Worm (Caenorhabditis elegans) whole organism, L4 larva: ENCODE data around the gene morc-1.

Source experiments
- D1046.2 ChIP-seq: fragments of 200-800 bp; sonication (Bioruptor generic); IDR thresholded peaks from 2 replicates; pipeline ENCODE4 v1.3.6; 2022; ENCODE audit warnings: missing genetic modification characterization, missing compliant biosample characterization
- F10B5.3 ChIP-seq: sonication (generic microtip); optimal IDR thresholded peaks from 2 replicates; lab custom pipeline; 2016; ENCODE audit warnings: mild to moderate bottlenecking, missing genetic modification characterization, missing compliant biosample characterization
- F26F4.8 ChIP-seq: fragments of 200-800 bp; sonication (Bioruptor generic); conservative IDR thresholded peaks from 2 replicates; pipeline ENCODE4 v1.3.6; 2022; ENCODE audit warnings: missing genetic modification characterization, missing compliant biosample characterization
- F37D6.2 ChIP-seq: sonication (generic microtip); optimal IDR thresholded peaks from 2 replicates; lab custom pipeline; 2016; ENCODE audit warnings: mild to moderate bottlenecking, missing genetic modification characterization, missing compliant biosample characterization
- F49E8.2 ChIP-seq: sonication (generic microtip); optimal IDR thresholded peaks from 2 replicates; lab custom pipeline; 2016; ENCODE audit warnings: missing compliant biosample characterization, mild to moderate bottlenecking, missing genetic modification characterization, borderline replicate concordance
- T26A8.4 ChIP-seq: fragments of 200-800 bp; sonication (Bioruptor generic); IDR thresholded peaks from 2 replicates; pipeline ENCODE4 v1.3.6; 2022; ENCODE audit warnings: missing genetic modification characterization, missing compliant biosample characterization
- Y105C5A.15 ChIP-seq: fragments of 200-800 bp; sonication (Bioruptor generic); IDR thresholded peaks from 2 replicates; pipeline ENCODE4 v1.3.6; 2022; ENCODE audit warnings: missing genetic modification characterization, missing compliant biosample characterization
- Y48G9A.11 ChIP-seq: fragments of 200-800 bp; sonication (Bioruptor generic); IDR thresholded peaks from 2 replicates; pipeline ENCODE4 v1.3.6; 2022; ENCODE audit warnings: missing genetic modification reagents, missing genetic modification characterization, missing compliant biosample characterization
- aha-1 ChIP-seq: fragments of 150-350 bp; peaks from one replicate; lab custom pipeline; 2014; ENCODE audit warnings: missing biosample characterization, missing genetic modification characterization
- ctbp-1 ChIP-seq: fragments of 200-800 bp; sonication (Bioruptor generic); IDR thresholded peaks from 2 replicates; pipeline ENCODE4 v1.3.6; 2022; ENCODE audit warnings: missing genetic modification reagents, missing genetic modification characterization, missing compliant biosample characterization
- dmd-6 ChIP-seq: fragments of 200-800 bp; sonication (Bioruptor generic); IDR thresholded peaks from 2 replicates; pipeline ENCODE4 v1.3.6; 2022; ENCODE audit warnings: missing genetic modification reagents, missing genetic modification characterization, missing compliant biosample characterization
- dmd-8 ChIP-seq: fragments of 200-800 bp; sonication (Bioruptor generic); IDR thresholded peaks from 2 replicates; pipeline ENCODE4 v1.3.6; 2022; ENCODE audit warnings: missing genetic modification characterization, missing compliant biosample characterization
- dmd-9 ChIP-seq: fragments of 200-800 bp; sonication (Bioruptor generic); IDR thresholded peaks from 2 replicates; pipeline ENCODE4 v1.3.6; 2022; ENCODE audit warnings: missing genetic modification reagents, missing genetic modification characterization, missing compliant biosample characterization
- dpl-1 ChIP-seq: fragments of 150-350 bp; optimal IDR thresholded peaks from 2 replicates; lab custom pipeline; 2014; ENCODE audit warnings: missing biosample characterization, missing genetic modification reagents, missing genetic modification characterization
- duxl-1 ChIP-seq: sonication (generic microtip); optimal IDR thresholded peaks from 2 replicates; lab custom pipeline; 2016; ENCODE audit warnings: mild to moderate bottlenecking, missing genetic modification characterization, moderate library complexity, missing compliant biosample characterization; ENCODE audit not compliant: poor library complexity
- dve-1 ChIP-seq: sonication (generic microtip); optimal IDR thresholded peaks from 2 replicates; lab custom pipeline; 2017; ENCODE audit warnings: antibody characterized with exemption, mild to moderate bottlenecking, missing genetic modification characterization, missing compliant biosample characterization; ENCODE audit not compliant: insufficient read depth
- egl-27 ChIP-seq: sonication (generic microtip); optimal IDR thresholded peaks from 3 replicates; lab custom pipeline; 2017; ENCODE audit warnings: missing biosample characterization, missing genetic modification reagents, missing genetic modification characterization
- hif-1 ChIP-seq, 2 experiments: sonication (generic microtip); optimal IDR thresholded peaks; 2 replicates each; lab custom pipeline; 2016 to 2017; ENCODE audit warnings: missing compliant biosample characterization in 2 of 2, missing genetic modification characterization in 2 of 2, missing genetic modification reagents in 2 of 2, missing genotype in 2 of 2, mild to moderate bottlenecking in 1 of 2
- jun-1 ChIP-seq: fragments of 150-350 bp; optimal IDR thresholded peaks from 2 replicates; lab custom pipeline; 2014; ENCODE audit warnings: missing biosample characterization, missing genetic modification reagents, missing genetic modification characterization
- lin-1 ChIP-seq: fragments of 200-800 bp; sonication (Bioruptor generic); IDR thresholded peaks from 2 replicates; pipeline ENCODE4 v1.3.6; 2022; ENCODE audit warnings: missing genetic modification reagents, missing genetic modification characterization, missing compliant biosample characterization
- lin-38 ChIP-seq: fragments of 200-800 bp; sonication (Bioruptor generic); IDR thresholded peaks from 2 replicates; pipeline ENCODE4 v1.3.6; 2022; ENCODE audit warnings: missing genetic modification reagents, missing genetic modification characterization, missing compliant biosample characterization
- lir-3 ChIP-seq: sonication (generic microtip); optimal IDR thresholded peaks from 2 replicates; lab custom pipeline; 2016; ENCODE audit warnings: mild to moderate bottlenecking, missing genetic modification characterization, missing compliant biosample characterization
- lsy-2 ChIP-seq, 2 experiments: fragments of 150-350 bp in 1 of 2; sonication (generic microtip) in 1 of 2; optimal IDR thresholded peaks; 2 replicates each; lab custom pipeline; 2014 to 2017; ENCODE audit warnings: missing biosample characterization in 2 of 2, missing genetic modification characterization in 2 of 2
- mdt-29 ChIP-seq: fragments of 200-800 bp; sonication (Bioruptor generic); IDR thresholded peaks from 2 replicates; pipeline ENCODE4 v1.3.6; 2022; ENCODE audit warnings: missing genetic modification reagents, missing genetic modification characterization, missing compliant biosample characterization
- mes-2 ChIP-seq: sonication (generic microtip); optimal IDR thresholded peaks from 2 replicates; lab custom pipeline; 2016; ENCODE audit warnings: missing genotype, mild to moderate bottlenecking, missing genetic modification characterization, missing compliant biosample characterization; ENCODE audit not compliant: poor library complexity, severe bottlenecking
- mxl-2 ChIP-seq: fragments of 200-800 bp; sonication (Bioruptor generic); conservative IDR thresholded peaks from 2 replicates; pipeline ENCODE4 v1.3.6; 2022; ENCODE audit warnings: missing genetic modification reagents, missing genetic modification characterization, missing compliant biosample characterization
- mxl-3 ChIP-seq: fragments of 200-800 bp; sonication (Bioruptor generic); optimal IDR thresholded peaks from 2 replicates; lab custom pipeline; 2018; ENCODE audit warnings: mild to moderate bottlenecking, missing genetic modification characterization, missing compliant biosample characterization
- nhr-111 ChIP-seq: fragments of 200-800 bp; sonication (Bioruptor generic); optimal IDR thresholded peaks from 2 replicates; lab custom pipeline; 2018; ENCODE audit warnings: mild to moderate bottlenecking, missing genetic modification characterization, missing compliant biosample characterization
- nhr-48 ChIP-seq: sonication (generic microtip); optimal IDR thresholded peaks from 2 replicates; lab custom pipeline; 2016; ENCODE audit warnings: mild to moderate bottlenecking, missing genetic modification characterization, missing compliant biosample characterization
- nhr-77 ChIP-seq: fragments of 150-350 bp; optimal IDR thresholded peaks from 2 replicates; lab custom pipeline; 2014; ENCODE audit warnings: missing biosample characterization, missing genetic modification characterization
- php-3 ChIP-seq: fragments of 200-800 bp; sonication (Bioruptor generic); IDR thresholded peaks from 2 replicates; pipeline ENCODE4 v1.3.6; 2022; ENCODE audit warnings: missing genetic modification reagents, missing genetic modification characterization, missing compliant biosample characterization
- pqm-1 ChIP-seq: sonication (generic microtip); optimal IDR thresholded peaks from 2 replicates; lab custom pipeline; 2017; ENCODE audit warnings: missing biosample characterization, missing genetic modification characterization
- rbr-2 ChIP-seq: sonication (generic microtip); optimal IDR thresholded peaks from 2 replicates; lab custom pipeline; 2016; ENCODE audit warnings: missing genotype, missing genetic modification characterization, missing compliant biosample characterization
- saeg-2 ChIP-seq: fragments of 200-800 bp; sonication (Bioruptor generic); IDR thresholded peaks from 2 replicates; pipeline ENCODE4 v1.3.6; 2022; ENCODE audit warnings: missing genetic modification reagents, missing genetic modification characterization, missing compliant biosample characterization
- set-16 ChIP-seq: fragments of 200-800 bp; sonication (Bioruptor generic); IDR thresholded peaks from 2 replicates; pipeline ENCODE4 v1.3.6; 2022; ENCODE audit warnings: missing genetic modification reagents, missing genetic modification characterization, missing compliant biosample characterization
- spr-1 ChIP-seq: sonication (generic microtip); optimal IDR thresholded peaks from 2 replicates; lab custom pipeline; 2016; ENCODE audit warnings: mild to moderate bottlenecking, missing genetic modification characterization, missing compliant biosample characterization
- spr-3 ChIP-seq: fragments of 200-800 bp; sonication (Bioruptor generic); optimal IDR thresholded peaks from 2 replicates; lab custom pipeline; 2018; ENCODE audit warnings: mild to moderate bottlenecking, missing genetic modification characterization, missing compliant biosample characterization
- unc-62 ChIP-seq, 3 experiments: fragments of 150-350 bp in 1 of 3; sonication (generic microtip); optimal IDR thresholded peaks in 2 of 3; peaks in 1 of 3; 1 replicate in 1 of 3; 2 replicates in 2 of 3; lab custom pipeline; 2014 to 2017; ENCODE audit warnings: missing biosample characterization in 3 of 3, missing genetic modification characterization in 3 of 3, missing genetic modification reagents in 3 of 3, missing genotype in 1 of 3
- zfp-2 ChIP-seq: sonication (generic microtip); optimal IDR thresholded peaks from 2 replicates; lab custom pipeline; 2016; ENCODE audit warnings: mild to moderate bottlenecking, missing genetic modification characterization, missing compliant biosample characterization
- zfp-3 ChIP-seq: fragments of 200-800 bp; sonication (Bioruptor generic); conservative IDR thresholded peaks from 2 replicates; pipeline ENCODE4 v1.3.6; 2022; ENCODE audit warnings: missing genetic modification reagents, missing genetic modification characterization, missing compliant biosample characterization
- zip-11 ChIP-seq: fragments of 200-800 bp; sonication (Bioruptor generic); IDR thresholded peaks from 2 replicates; pipeline ENCODE4 v1.3.6; 2022; ENCODE audit warnings: missing genetic modification characterization, missing compliant biosample characterization
- ztf-7 ChIP-seq: fragments of 150-350 bp; optimal IDR thresholded peaks from 2 replicates; lab custom pipeline; 2014; ENCODE audit warnings: missing biosample characterization, missing genetic modification characterization

Gene morc-1

ce11 chrIII:5217511-5217910 lies 10.8 kb upstream of the morc-1 start, which contains the start of gene cutl-19:
cutl-19 (minus strand) TSS chrIII:5217611.
- no peak for TF ChIP-seq egl-27
- no peak for TF ChIP-seq saeg-2 (GFP tag; lab: Robert Waterston, UW)
- TF ChIP-seq mes-2 (tag; lab: Kevin White, UChicago): no peak
- TF ChIP-seq dve-1 (tag; lab: Kevin White, UChicago): no peak
- TF ChIP-seq set-16 (GFP tag; lab: Robert Waterston, UW): no peak
- no peak for TF ChIP-seq F49E8.2 (tag; lab: Kevin White, UChicago)
- no peak for TF ChIP-seq ztf-7
- no peak for TF ChIP-seq lin-1
- no peak for TF ChIP-seq T26A8.4
- no peak for TF ChIP-seq pqm-1
- TF ChIP-seq nhr-111: no peak

- TF ChIP-seq spr-1 (tag; lab: Kevin White, UChicago): no peak
These were observed 8.7 kb upstream of the morc-1 start, which contains the start of gene ZC155.4 for ce11 chrIII:5215375-5215774. ZC155.4 (minus strand) TSS chrIII:5215475.

DNA sequence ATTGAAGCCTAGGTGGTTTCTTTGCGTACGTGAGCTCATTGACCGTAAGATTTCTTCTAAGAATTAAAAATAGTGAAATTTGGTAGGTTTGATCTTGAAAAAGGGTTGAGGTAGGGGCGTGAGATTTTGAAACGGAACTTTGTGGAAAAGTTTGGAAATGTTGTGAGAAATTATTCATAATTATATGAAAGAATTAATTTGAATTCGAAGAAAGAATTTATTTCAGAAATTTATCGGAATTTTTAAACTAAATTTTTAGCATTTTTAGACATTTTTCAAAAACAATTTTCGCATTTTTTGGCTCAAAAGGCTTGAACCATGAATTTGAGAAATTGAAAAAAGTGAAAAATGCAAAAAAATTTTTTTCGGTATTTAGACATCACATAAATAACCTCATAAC lies 7.5 kb upstream of the morc-1 start:
- TF ChIP-seq unc-62 (GFP tag; optimal IDR thresholded peaks at IDR 0.05 in 1 of 2; lab: Kevin White, UChicago): peak in 1 of 2 experiments; percentile 90
- TF ChIP-seq unc-62 (tag; optimal IDR thresholded peaks at IDR 0.05; lab: Kevin White, UChicago): no peak
- no peak for TF ChIP-seq lsy-2 (tag; optimal IDR thresholded peaks at IDR 0.05; lab: Kevin White, UChicago)

DNA sequence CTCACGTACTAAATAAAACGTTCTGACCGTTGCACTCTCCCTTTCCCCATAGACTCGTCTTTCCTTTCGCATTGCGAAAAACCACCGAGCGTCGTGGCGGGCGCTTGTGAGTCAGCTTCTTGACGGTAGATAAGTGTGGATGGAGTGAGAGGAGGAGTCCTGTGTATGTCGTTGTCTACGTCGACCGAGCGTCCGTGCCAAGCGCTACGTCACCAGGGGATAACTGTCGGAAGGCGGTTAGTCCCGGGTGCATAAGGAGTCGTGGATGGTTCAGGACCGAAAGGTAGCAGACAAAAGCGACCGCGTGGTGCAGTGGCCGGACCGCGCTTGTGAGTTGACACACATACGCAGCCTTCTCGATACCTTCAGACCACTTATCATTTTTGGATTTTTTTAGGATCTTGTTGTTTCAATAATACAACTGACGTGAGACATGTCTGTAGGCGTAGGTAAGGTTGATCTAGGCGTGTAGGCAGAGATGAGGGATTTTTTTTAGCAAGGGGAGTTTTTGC lies 4.5 kb upstream of the morc-1 start:
- TF ChIP-seq dmd-8 (peak; percentile 68), mxl-2 (GFP tag; lab: Robert Waterston, UW) (0 out of 2 replicates have a peak, but pooled peaks have one; percentile 18), aha-1 (tag; lab: Kevin White, UChicago) (peak; percentile 14), spr-3 (peak; percentile 76), nhr-77 (tag; lab: Kevin White, UChicago) (peak; percentile 27), lir-3 (tag; lab: Kevin White, UChicago) (peak; percentile 43), dpl-1 (peak; percentile 41), duxl-1 (tag; lab: Kevin White, UChicago) (peak; percentile 51), mes-2 (tag; lab: Kevin White, UChicago) (peak; percentile 23), dmd-9 (GFP tag; lab: Robert Waterston, UW) (0 out of 2 replicates have a peak, but pooled peaks have one; percentile 8), D1046.2 (GFP tag; lab: Robert Waterston, UW) (0 out of 2 replicates have a peak, but pooled peaks have one; percentile 49), lin-1 (peak; percentile 73), set-16 (GFP tag; lab: Robert Waterston, UW) (peak; percentile 85), mxl-3 (GFP tag; lab: Kevin White, UChicago) (peak; percentile 86), nhr-111 (peak; percentile 35), php-3 (GFP tag; lab: Robert Waterston, UW) (peak; percentile 76), zfp-2 (tag; lab: Kevin White, UChicago) (peak; percentile 11), hif-1 (tag; optimal IDR thresholded peaks at IDR 0.05; lab: Kevin White, UChicago) (peak; percentile 41 to 62), jun-1 (tag; lab: Kevin White, UChicago) (peak; percentile 45), F10B5.3 (tag; lab: Kevin White, UChicago) (peak; percentile 67), saeg-2 (GFP tag; lab: Robert Waterston, UW) (0 out of 2 replicates have a peak, but pooled peaks have one; percentile 59), ctbp-1 (peak; percentile 84), zip-11 (GFP tag; lab: Robert Waterston, UW) (0 out of 2 replicates have a peak, but pooled peaks have one; percentile 68), Y48G9A.11 (GFP tag; lab: Robert Waterston, UW) (peak; percentile 70; the same call in 1 of the 2 replicates), rbr-2 (peak; percentile 78), Y105C5A.15 (GFP tag; lab: Robert Waterston, UW) (0 out of 2 replicates have a peak, but pooled peaks have one; percentile 36), F37D6.2 (tag; lab: Kevin White, UChicago) (peak; percentile 57), nhr-48 (peak; percentile 77), dmd-6 (GFP tag; lab: Robert Waterston, UW) (peak; percentile 74), F26F4.8 (0 out of 2 replicates have a peak, but pooled peaks have one; percentile 61), lin-38 (GFP tag; lab: Robert Waterston, UW) (peak; percentile 80), zfp-3 (GFP tag; lab: Robert Waterston, UW) (peak; percentile 53; the same call in 1 of the 2 replicates), mdt-29 (GFP tag; lab: Robert Waterston, UW) (peak; percentile 76)
